Fruit fly (Drosophila melanogaster): ENCODE measurements around the gene CG31051.

The CG31051 gene

DNA sequence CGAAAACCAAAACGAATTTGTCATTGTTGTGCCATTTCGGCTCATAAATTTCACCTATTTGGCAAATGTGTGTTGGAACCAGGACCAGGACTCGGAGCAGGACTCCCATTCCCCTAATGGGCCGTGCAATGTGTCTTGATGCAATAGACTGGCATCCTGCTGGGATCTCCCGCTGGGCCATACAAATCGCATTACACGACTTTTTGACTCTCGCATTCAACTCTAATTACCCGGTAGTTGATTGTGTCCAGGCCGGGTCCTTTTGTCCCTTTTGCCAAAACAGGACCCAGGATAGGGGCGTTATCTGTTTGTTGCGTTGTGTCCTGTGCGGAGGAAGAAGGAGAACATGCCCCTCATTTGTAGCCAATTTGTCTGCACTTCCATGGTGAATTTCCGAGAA, 35.0 kb upstream of the CG31051 start:
- TF ChIP-seq foxo (GFP tag; optimal IDR thresholded peaks at IDR 0.05) = no peak
- TF ChIP-seq CrebA (GFP tag; optimal IDR thresholded peaks at IDR 0.05; ENCODE audit: borderline replicate concordance) = no peak
- no peak for TF ChIP-seq woc (GFP tag; optimal IDR thresholded peaks at IDR 0.05)
- TF ChIP-seq Abd-B (GFP tag; optimal IDR thresholded peaks at IDR 0.05) = no peak
- no peak for TF ChIP-seq Dif (GFP tag; optimal IDR thresholded peaks at IDR 0.05; ENCODE audit: partially characterized antibody)
- no peak for TF ChIP-seq dl (GFP tag; optimal IDR thresholded peaks at IDR 0.05; ENCODE audit: insufficient read depth in 1 of 2, partially characterized antibody in 2 of 2)
- no peak for TF ChIP-seq lola (GFP tag; optimal IDR thresholded peaks at IDR 0.05)
- no peak for TF ChIP-seq tai (GFP tag; optimal IDR thresholded peaks at IDR 0.05)
- no peak for TF ChIP-seq jim (GFP tag; optimal IDR thresholded peaks at IDR 0.05)
- no peak for TF ChIP-seq Vsx2 (GFP tag; optimal IDR thresholded peaks at IDR 0.05; ENCODE audit: partially characterized antibody)
- TF ChIP-seq ey (GFP tag; optimal IDR thresholded peaks at IDR 0.05) = no peak
- no peak for TF ChIP-seq OdsH (GFP tag; optimal IDR thresholded peaks at IDR 0.05)
- TF ChIP-seq N (GFP tag; optimal IDR thresholded peaks at IDR 0.05) = no peak
- no peak for TF ChIP-seq Sp1 (GFP tag; optimal IDR thresholded peaks at IDR 0.05)

DNA sequence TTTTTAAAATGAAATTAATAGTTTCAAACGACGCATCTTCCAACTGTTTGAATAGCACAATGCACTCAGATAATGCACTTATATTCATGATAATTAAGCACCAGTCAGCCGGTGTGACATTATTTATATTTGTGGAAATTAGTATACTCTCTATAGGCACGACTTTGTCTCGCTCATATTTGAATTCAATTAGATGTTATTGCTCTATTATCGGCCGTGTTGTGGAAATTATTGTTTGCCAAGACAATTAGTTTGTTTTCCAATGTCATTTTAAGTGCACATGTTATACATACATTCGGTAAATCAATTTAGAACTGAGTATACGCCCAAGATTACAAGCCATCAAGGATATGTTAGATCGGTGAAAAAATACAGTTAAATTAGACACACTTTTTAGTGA, 32.7 kb upstream of the CG31051 start:
- no peak for TF ChIP-seq CG9705 (GFP tag; optimal IDR thresholded peaks at IDR 0.05)
- no peak for TF ChIP-seq fru (GFP tag; optimal IDR thresholded peaks at IDR 0.05)
- TF ChIP-seq CG32264 (GFP tag; optimal IDR thresholded peaks at IDR 0.05) = no peak
- no peak for TF ChIP-seq brk (GFP tag; optimal IDR thresholded peaks at IDR 0.05)
- no peak for TF ChIP-seq Dfd (GFP tag; optimal IDR thresholded peaks at IDR 0.05)
- TF ChIP-seq tai (GFP tag; optimal IDR thresholded peaks at IDR 0.05) = no peak
- no peak for TF ChIP-seq Vsx2 (GFP tag; optimal IDR thresholded peaks at IDR 0.05; ENCODE audit: partially characterized antibody)
- TF ChIP-seq HLH106 (tag; optimal IDR thresholded peaks at IDR 0.05) = no peak

DNA sequence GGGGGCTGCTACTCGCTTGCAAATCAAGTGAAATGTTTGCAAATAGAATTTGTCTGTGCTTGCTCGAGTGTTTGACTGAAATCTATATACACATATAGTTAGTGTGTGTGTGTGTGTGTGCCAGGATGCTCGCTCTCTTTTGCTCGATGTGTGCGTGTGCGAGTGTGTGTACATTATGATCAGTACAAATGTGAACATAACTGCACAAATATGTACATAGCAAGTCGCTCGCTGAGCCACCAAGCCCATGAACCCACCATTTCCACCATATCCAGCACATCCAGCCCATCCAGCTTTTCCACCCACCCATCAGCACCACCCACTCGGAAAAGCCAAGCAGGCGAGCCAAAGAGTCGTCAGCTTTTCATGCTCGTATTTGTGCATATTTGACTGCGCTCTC, 31.9 kb upstream of the CG31051 start:
- TF ChIP-seq jim (GFP tag; optimal IDR thresholded peaks at IDR 0.05) (no peak), Rel (GFP tag; optimal IDR thresholded peaks at IDR 0.05) (no peak), Rel (tag; optimal IDR thresholded peaks at IDR 0.05) (no peak), br (GFP tag; optimal IDR thresholded peaks at IDR 0.05) (no peak), fru (GFP tag; optimal IDR thresholded peaks at IDR 0.05) (no peak), woc (GFP tag; optimal IDR thresholded peaks at IDR 0.05) (no peak), Myc (optimal IDR thresholded peaks at IDR 0.05) (no peak), sage (GFP tag; optimal IDR thresholded peaks at IDR 0.05) (no peak)

DNA sequence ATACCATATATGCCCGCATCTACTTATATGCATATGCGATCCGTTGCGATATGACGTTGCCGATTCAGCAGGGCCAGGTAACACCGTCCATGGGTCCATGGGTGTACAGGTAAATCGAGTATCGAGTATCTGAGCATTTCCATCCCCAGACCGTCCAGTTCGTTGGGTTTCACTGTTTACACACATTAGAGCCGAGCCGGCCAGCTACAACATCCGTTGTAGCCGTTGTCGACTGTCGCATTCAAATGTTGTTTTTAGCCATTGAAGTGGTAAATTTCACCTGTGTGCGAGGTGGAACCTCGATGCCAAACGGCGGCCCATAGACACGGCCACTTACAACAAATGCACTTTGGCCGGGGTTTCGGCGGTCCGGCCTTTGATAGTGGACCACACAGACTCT, 28.1 kb upstream of the CG31051 start:
- no peak for TF ChIP-seq Vsx2 (GFP tag; optimal IDR thresholded peaks at IDR 0.05; ENCODE audit: partially characterized antibody)
- TF ChIP-seq Jra (GFP tag; optimal IDR thresholded peaks at IDR 0.05) = no peak
- TF ChIP-seq dmrt93B (GFP tag; optimal IDR thresholded peaks at IDR 0.05) = no peak
- TF ChIP-seq Hr78 (GFP tag; optimal IDR thresholded peaks at IDR 0.05) = no peak
- no peak for TF ChIP-seq dsf (GFP tag; optimal IDR thresholded peaks at IDR 0.05; ENCODE audit: borderline replicate concordance)
- TF ChIP-seq brk (GFP tag; optimal IDR thresholded peaks at IDR 0.05) = no peak
- no peak for TF ChIP-seq usp (GFP tag; optimal IDR thresholded peaks at IDR 0.05)
- no peak for TF ChIP-seq OdsH (GFP tag; optimal IDR thresholded peaks at IDR 0.05)
- TF ChIP-seq pan (optimal IDR thresholded peaks at IDR 0.05) = no peak
- no peak for TF ChIP-seq GATAd (GFP tag; optimal IDR thresholded peaks at IDR 0.05)
- TF ChIP-seq Mio (GFP tag; optimal IDR thresholded peaks at IDR 0.05) = no peak

DNA sequence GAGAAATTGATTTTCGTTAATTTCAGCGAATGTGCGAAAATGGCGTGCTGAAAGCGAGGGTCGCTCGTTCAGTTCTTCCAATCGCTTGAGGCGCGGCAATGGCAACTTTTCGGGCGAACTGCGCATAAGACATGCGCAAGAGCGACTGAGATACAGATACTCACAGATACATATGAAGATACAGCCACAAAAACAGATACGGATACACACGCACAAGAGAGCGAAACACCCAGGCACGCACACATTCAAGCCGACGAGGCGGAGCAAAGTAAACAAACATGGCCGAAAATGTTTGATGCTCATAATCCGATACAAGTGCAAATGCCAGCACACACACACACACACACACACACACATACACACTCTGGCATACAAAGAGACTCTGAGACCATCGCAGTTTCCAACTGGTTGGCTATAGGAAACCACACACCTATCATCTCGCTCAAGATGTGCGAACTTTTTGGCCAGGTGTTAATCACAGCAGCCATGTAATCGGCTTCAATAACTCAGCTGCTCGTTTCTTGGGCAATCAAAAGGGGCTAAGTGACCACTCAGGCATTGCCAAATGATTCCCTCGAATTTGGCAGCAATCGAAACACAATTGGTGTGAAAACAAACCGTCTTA, 26.9 kb upstream of the CG31051 start:
- no peak for TF ChIP-seq Rel (GFP tag; optimal IDR thresholded peaks at IDR 0.05)
- no peak for TF ChIP-seq Rel (tag; optimal IDR thresholded peaks at IDR 0.05)
- peak; percentile 3 for TF ChIP-seq psq (GFP tag; optimal IDR thresholded peaks at IDR 0.05)
- no peak for TF ChIP-seq Mio (GFP tag; optimal IDR thresholded peaks at IDR 0.05)
- no peak for TF ChIP-seq dsf (GFP tag; optimal IDR thresholded peaks at IDR 0.05; ENCODE audit: borderline replicate concordance)
- TF ChIP-seq sv (GFP tag; optimal IDR thresholded peaks at IDR 0.05) = no peak
- TF ChIP-seq foxo (GFP tag; optimal IDR thresholded peaks at IDR 0.05) = peak in 1 of 2 experiments; percentile 25
- no peak for TF ChIP-seq pan (optimal IDR thresholded peaks at IDR 0.05)
- TF ChIP-seq dl (GFP tag; optimal IDR thresholded peaks at IDR 0.05; ENCODE audit: insufficient read depth in 1 of 2, partially characterized antibody in 2 of 2) = peak in 1 of 2 experiments; percentile 23
- TF ChIP-seq fru (GFP tag; optimal IDR thresholded peaks at IDR 0.05) = peak; percentile 27
- no peak for TF ChIP-seq Hnf4 (GFP tag; optimal IDR thresholded peaks at IDR 0.05)
- no peak for TF ChIP-seq CrebA (GFP tag; optimal IDR thresholded peaks at IDR 0.05; ENCODE audit: borderline replicate concordance)
- TF ChIP-seq usp (GFP tag; optimal IDR thresholded peaks at IDR 0.05) = no peak
- no peak for TF ChIP-seq Jra (GFP tag; optimal IDR thresholded peaks at IDR 0.05)
- TF ChIP-seq Vsx2 (GFP tag; optimal IDR thresholded peaks at IDR 0.05; ENCODE audit: partially characterized antibody) = no peak
- TF ChIP-seq brk (GFP tag; optimal IDR thresholded peaks at IDR 0.05) = no peak
- TF ChIP-seq br (GFP tag; optimal IDR thresholded peaks at IDR 0.05) = peak; percentile 33
- peak; percentile 75 for TF ChIP-seq woc (GFP tag; optimal IDR thresholded peaks at IDR 0.05)
- peak; percentile 34 for TF ChIP-seq Hr83 (GFP tag; optimal IDR thresholded peaks at IDR 0.05; ENCODE audit: poor library complexity, severe bottlenecking)
- TF ChIP-seq Hr78 (GFP tag; optimal IDR thresholded peaks at IDR 0.05) = no peak
- no peak for TF ChIP-seq GATAd (GFP tag; optimal IDR thresholded peaks at IDR 0.05)
- TF ChIP-seq dmrt93B (GFP tag; optimal IDR thresholded peaks at IDR 0.05) = no peak
- no peak for TF ChIP-seq Abd-B (GFP tag; optimal IDR thresholded peaks at IDR 0.05)
- no peak for TF ChIP-seq tai (GFP tag; optimal IDR thresholded peaks at IDR 0.05)
- TF ChIP-seq rgr (GFP tag; optimal IDR thresholded peaks at IDR 0.05) = peak; percentile 6
- TF ChIP-seq CG32264 (GFP tag; optimal IDR thresholded peaks at IDR 0.05) = no peak
- no peak for TF ChIP-seq CG9705 (GFP tag; optimal IDR thresholded peaks at IDR 0.05)
- TF ChIP-seq ey (GFP tag; optimal IDR thresholded peaks at IDR 0.05) = no peak
- no peak for TF ChIP-seq Myc (optimal IDR thresholded peaks at IDR 0.05)
- no peak for TF ChIP-seq Dfd (GFP tag; optimal IDR thresholded peaks at IDR 0.05)
